Fruit fly (Drosophila melanogaster) whole organism, embryonic: Measurements from ENCODE around the gene CG7943.
A peak's percentile ranks its signal among the peaks of the same experiment; 100 is the strongest.

Experiments used
- C15 ChIP-seq: fragments of 200-800 bp; sonication (Bioruptor generic); IDR thresholded peaks from 3 replicates; pipeline ENCODE4 v1.3.6; 2022; ENCODE audit warnings: missing biosample characterization, missing genetic modification characterization
- CG10959 ChIP-seq: fragments of 200-800 bp; sonication (Bioruptor generic); IDR thresholded peaks from 2 replicates; pipeline ENCODE4 v1.3.6; 2022; ENCODE audit warnings: missing biosample characterization, missing genetic modification characterization
- CG11695 ChIP-seq: fragments of 200-800 bp; sonication (Bioruptor generic); IDR thresholded peaks from 3 replicates; pipeline ENCODE4 v1.3.6; 2022; ENCODE audit warnings: missing biosample characterization, missing genetic modification characterization
- CG12071 ChIP-seq: fragments of 200-800 bp; sonication (Bioruptor generic); optimal IDR thresholded peaks from 3 replicates; lab custom pipeline; 2018; ENCODE audit warnings: missing biosample characterization, mild to moderate bottlenecking, missing genetic modification characterization
- CG13894 ChIP-seq: fragments of 200-800 bp; sonication (Bioruptor generic); optimal IDR thresholded peaks from 3 replicates; lab custom pipeline; 2018; ENCODE audit warnings: missing biosample characterization, mild to moderate bottlenecking, missing genetic modification characterization, moderate library complexity
- CG1603 ChIP-seq: fragments of 200-800 bp; sonication (Bioruptor generic); optimal IDR thresholded peaks from 2 replicates; lab custom pipeline; 2019; ENCODE audit warnings: missing biosample characterization, mild to moderate bottlenecking, missing genetic modification characterization, moderate library complexity
- CG2199 ChIP-seq: fragments of 200-800 bp; sonication (Bioruptor generic); IDR thresholded peaks from 3 replicates; pipeline ENCODE4 v1.3.6; 2022; ENCODE audit warnings: missing biosample characterization, missing genetic modification characterization
- CG32532 ChIP-seq: fragments of 200-800 bp; sonication (Bioruptor generic); IDR thresholded peaks from 2 replicates; pipeline ENCODE4 v1.3.6; 2022; ENCODE audit warnings: missing biosample characterization, missing genetic modification characterization
- CG34224 ChIP-seq: fragments of 200-800 bp; sonication (Bioruptor generic); IDR thresholded peaks from 3 replicates; pipeline ENCODE4 v1.3.6; 2022; ENCODE audit warnings: missing biosample characterization, missing genetic modification characterization; ENCODE audit not compliant: partially characterized antibody
- CG34376 ChIP-seq: fragments of 200-800 bp; sonication (Bioruptor generic); optimal IDR thresholded peaks from 2 replicates; lab custom pipeline; 2018; ENCODE audit warnings: missing biosample characterization, mild to moderate bottlenecking, missing genetic modification characterization
- CG3995 ChIP-seq: fragments of 200-800 bp; sonication (Bioruptor generic); optimal IDR thresholded peaks from 3 replicates; lab custom pipeline; 2016; ENCODE audit warnings: missing biosample characterization, missing genetic modification characterization
- CG5953 ChIP-seq: fragments of 200-800 bp; sonication (Bioruptor generic); IDR thresholded peaks from 2 replicates; pipeline ENCODE4 v1.3.6; 2022; ENCODE audit warnings: missing biosample characterization, missing genetic modification characterization
- CG6689 ChIP-seq: fragments of 200-800 bp; sonication (Bioruptor generic); IDR thresholded peaks from 2 replicates; pipeline ENCODE4 v1.3.6; 2022; ENCODE audit warnings: missing biosample characterization, missing genetic modification characterization
- CoRest ChIP-seq: fragments of 200-800 bp; sonication (Bioruptor generic); optimal IDR thresholded peaks from 3 replicates; lab custom pipeline; 2018; ENCODE audit warnings: missing biosample characterization, mild to moderate bottlenecking, missing genetic modification characterization, moderate library complexity
- D19A ChIP-seq: fragments of 200-800 bp; optimal IDR thresholded peaks from 3 replicates; lab custom pipeline; 2019; ENCODE audit warnings: missing biosample characterization, mild to moderate bottlenecking, missing genetic modification characterization, moderate library complexity
- Deaf1 ChIP-seq: fragments of 200-800 bp; optimal IDR thresholded peaks from 3 replicates; lab custom pipeline; 2019; ENCODE audit warnings: missing biosample characterization, mild to moderate bottlenecking, missing genetic modification characterization, moderate library complexity
- Dip2 ChIP-seq: fragments of 200-800 bp; sonication (Bioruptor generic); IDR thresholded peaks from 2 replicates; pipeline ENCODE4 v1.3.6; 2022; ENCODE audit warnings: missing biosample characterization, missing genetic modification characterization
- Dll ChIP-seq: fragments of 200-800 bp; sonication (Bioruptor generic); IDR thresholded peaks from 4 replicates; pipeline ENCODE4 v1.3.6; 2022; ENCODE audit warnings: missing biosample characterization, missing genetic modification characterization; ENCODE audit not compliant: partially characterized antibody
- E2f2 ChIP-seq: fragments of 200-800 bp; sonication (Bioruptor generic); IDR thresholded peaks from 2 replicates; pipeline ENCODE4 v1.3.6; 2022; ENCODE audit warnings: missing biosample characterization, missing genetic modification characterization
- Gsc ChIP-seq: fragments of 200-800 bp; sonication (Bioruptor generic); IDR thresholded peaks from 2 replicates; pipeline ENCODE4 v1.3.6; 2022; ENCODE audit warnings: missing biosample characterization, missing genetic modification characterization
- Lpt ChIP-seq: fragments of >200 bp; optimal IDR thresholded peaks from 2 replicates; lab custom pipeline; 2018; ENCODE audit warnings: missing biosample characterization, missing genetic modification characterization
- MTF-1 ChIP-seq: fragments of 200-800 bp; sonication (Bioruptor generic); optimal IDR thresholded peaks from 2 replicates; lab custom pipeline; 2018; ENCODE audit warnings: missing biosample characterization, mild to moderate bottlenecking, missing genetic modification characterization, borderline replicate concordance
- NFAT ChIP-seq: fragments of 200-800 bp; sonication (Bioruptor generic); IDR thresholded peaks from 2 replicates; pipeline ENCODE4 v1.3.6; 2022; ENCODE audit warnings: missing biosample characterization, missing genetic modification characterization
- Nf-YA ChIP-seq: fragments of 200-800 bp; sonication (Bioruptor generic); IDR thresholded peaks from 2 replicates; pipeline ENCODE4 v1.3.6; 2022; ENCODE audit warnings: missing biosample characterization, missing genetic modification characterization
- Poxn ChIP-seq: fragments of 200-800 bp; sonication (Bioruptor generic); IDR thresholded peaks from 2 replicates; pipeline ENCODE4 v1.3.6; 2022; ENCODE audit warnings: missing biosample characterization, missing genetic modification characterization
- Sry-δ ChIP-seq: fragments of 200-800 bp; sonication (Bioruptor generic); optimal IDR thresholded peaks from 2 replicates; lab custom pipeline; 2016; ENCODE audit warnings: missing biosample characterization, missing genetic modification characterization
- Trl ChIP-seq, 3 experiments: fragments of >200 bp in 2 of 3; fragments of 200-800 bp in 1 of 3; sonication (Bioruptor generic) in 1 of 3; optimal IDR thresholded peaks; 2 replicates in 1 of 3; 3 replicates in 2 of 3; lab custom pipeline; 2016 to 2017; ENCODE audit warnings: missing biosample characterization in 1 of 3, missing genetic modification characterization in 1 of 3
- Xrp1 ChIP-seq: fragments of 200-800 bp; sonication (Bioruptor generic); IDR thresholded peaks from 2 replicates; pipeline ENCODE4 v1.3.6; 2022; ENCODE audit warnings: missing biosample characterization, missing genetic modification characterization
- abd-A ChIP-seq: fragments of 200-800 bp; sonication (Bioruptor generic); optimal IDR thresholded peaks from 3 replicates; lab custom pipeline; 2019; ENCODE audit warnings: missing biosample characterization, mild to moderate bottlenecking, missing genetic modification characterization, moderate library complexity
- cg ChIP-seq: fragments of 200-800 bp; sonication (Bioruptor generic); optimal IDR thresholded peaks from 3 replicates; lab custom pipeline; 2019; ENCODE audit warnings: missing biosample characterization, mild to moderate bottlenecking, missing genetic modification characterization, moderate library complexity
- chinmo ChIP-seq: fragments of 200-800 bp; sonication (Bioruptor generic); IDR thresholded peaks from 4 replicates; pipeline ENCODE4 v1.3.6; 2022; ENCODE audit warnings: missing biosample characterization, missing genetic modification characterization; ENCODE audit not compliant: partially characterized antibody
- dpn ChIP-seq, 2 experiments: fragments of 200-800 bp; sonication (Bioruptor generic); optimal IDR thresholded peaks; 3 replicates each; lab custom pipeline; 2016; ENCODE audit warnings: missing biosample characterization in 2 of 2, missing genetic modification characterization in 2 of 2
- eve ChIP-seq, 2 experiments: fragments of >200 bp; optimal IDR thresholded peaks; 2 replicates each; lab custom pipeline; 2017; ENCODE audit warnings: missing biosample characterization in 2 of 2, missing genetic modification characterization in 2 of 2
- eyg ChIP-seq: fragments of 200-800 bp; sonication (Bioruptor generic); optimal IDR thresholded peaks from 3 replicates; lab custom pipeline; 2016; ENCODE audit warnings: missing biosample characterization, missing genetic modification characterization
- gsb ChIP-seq: fragments of 200-800 bp; sonication (Bioruptor generic); IDR thresholded peaks from 2 replicates; pipeline ENCODE4 v1.3.6; 2022; ENCODE audit warnings: missing biosample characterization, missing genetic modification characterization
- nmo ChIP-seq: fragments of 200-800 bp; sonication (Bioruptor generic); optimal IDR thresholded peaks from 2 replicates; lab custom pipeline; 2018; ENCODE audit warnings: missing biosample characterization, mild to moderate bottlenecking, missing genetic modification characterization, moderate library complexity
- phol ChIP-seq: fragments of 200-800 bp; sonication (Bioruptor generic); optimal IDR thresholded peaks from 3 replicates; lab custom pipeline; 2018; ENCODE audit warnings: missing biosample characterization, mild to moderate bottlenecking, missing genetic modification characterization, moderate library complexity
- ranshi ChIP-seq: fragments of 200-800 bp; sonication (Bioruptor generic); IDR thresholded peaks from 2 replicates; pipeline ENCODE4 v1.3.6; 2022; ENCODE audit warnings: missing biosample characterization, missing genetic modification characterization
- sens ChIP-seq: fragments of 200-800 bp; sonication (Bioruptor generic); peaks from one replicate; lab custom pipeline; 2016; ENCODE audit warnings: missing biosample characterization, missing genetic modification characterization
- slbo ChIP-seq: fragments of 200-800 bp; sonication (Bioruptor generic); IDR thresholded peaks from 2 replicates; pipeline ENCODE4 v1.3.6; 2022; ENCODE audit warnings: missing biosample characterization, missing genetic modification characterization
- sob ChIP-seq: fragments of 200-800 bp; sonication (Bioruptor generic); IDR thresholded peaks from 2 replicates; pipeline ENCODE4 v1.3.6; 2022; ENCODE audit warnings: missing biosample characterization, missing genetic modification characterization
- stwl ChIP-seq: fragments of 200-800 bp; sonication (Bioruptor generic); optimal IDR thresholded peaks from 3 replicates; lab custom pipeline; 2018; ENCODE audit warnings: missing biosample characterization, mild to moderate bottlenecking, missing genetic modification characterization, moderate library complexity
- toy ChIP-seq: fragments of 200-800 bp; sonication (Bioruptor generic); IDR thresholded peaks from 2 replicates; pipeline ENCODE4 v1.3.6; 2022; ENCODE audit warnings: missing biosample characterization, missing genetic modification characterization
- ttk ChIP-seq: fragments of 200-800 bp; sonication (Bioruptor generic); IDR thresholded peaks from 2 replicates; pipeline ENCODE4 v2.1.2; 2022; ENCODE audit warnings: missing biosample characterization, missing genetic modification characterization
- z ChIP-seq: fragments of 200-800 bp; sonication (Bioruptor generic); IDR thresholded peaks from 3 replicates; pipeline ENCODE4 v1.3.6; 2022; ENCODE audit warnings: missing biosample characterization, missing genetic modification characterization

CG7943 gene

dm6 chr3R:30095855-30096254 lies 49.6 kb downstream of the CG7943 start (continued):
- TF ChIP-seq CoRest (no peak), CG6689 (GFP tag; lab: Robert Waterston, UW) (peak; percentile 38), D19A (tag; lab: Kevin White, UChicago) (no peak), CG32532 (GFP tag; lab: Robert Waterston, UW) (peak; percentile 39; the same call in 1 of the 2 replicates), dpn (GFP tag; optimal IDR thresholded peaks at IDR 0.05; lab: Kevin White, UChicago) (peak; percentile 16 to 24), CG34224 (GFP tag; lab: Robert Waterston, UW) (no peak), ttk (GFP tag; lab: Robert Waterston, UW) (peak; percentile 25; the same call in 1 of the 2 replicates), ranshi (GFP tag; lab: Robert Waterston, UW) (peak; percentile 46; the same call in 1 of the 2 replicates), sob (no peak), C15 (GFP tag; lab: Robert Waterston, UW) (no peak), CG11695 (GFP tag; lab: Robert Waterston, UW) (peak; percentile 36; the same call in 1 of the 3 replicates), Xrp1 (GFP tag; lab: Robert Waterston, UW) (peak; percentile 43), CG1603 (tag; lab: Kevin White, UChicago) (peak; percentile 33)

dm6 chr3R:30098229-30098628 lies 52.0 kb downstream of the CG7943 start:
- TF ChIP-seq slbo (no peak), CG10959 (GFP tag; lab: Robert Waterston, UW) (no peak), nmo (GFP tag; lab: Kevin White, UChicago) (no peak), Sry-δ (GFP tag; lab: Kevin White, UChicago) (no peak), NFAT (no peak), eyg (GFP tag; lab: Kevin White, UChicago) (no peak), E2f2 (GFP tag; lab: Robert Waterston, UW) (no peak), CG34376 (GFP tag; lab: Kevin White, UChicago) (no peak), CG12071 (GFP tag; lab: Kevin White, UChicago) (no peak), abd-A (tag; lab: Kevin White, UChicago) (peak; percentile 79), Dip2 (GFP tag; lab: Robert Waterston, UW) (no peak), CG2199 (GFP tag; lab: Robert Waterston, UW) (no peak), z (GFP tag; lab: Robert Waterston, UW) (peak; percentile 59; the same call in 1 of the 3 replicates), stwl (tag; lab: Kevin White, UChicago) (no peak), CG5953 (GFP tag; lab: Robert Waterston, UW) (no peak), Deaf1 (peak; percentile 76), cg (GFP tag; lab: Kevin White, UChicago) (peak; percentile 46), CG3995 (GFP tag; lab: Kevin White, UChicago) (no peak), phol (tag; lab: Kevin White, UChicago) (no peak), Gsc (no peak), sens (GFP tag; lab: Kevin White, UChicago) (no peak), MTF-1 (GFP tag; lab: Kevin White, UChicago) (no peak), Dll (GFP tag; lab: Robert Waterston, UW) (no peak), CG13894 (tag; lab: Kevin White, UChicago) (peak; percentile 42), gsb (GFP tag; lab: Robert Waterston, UW) (no peak), eve (GFP tag; optimal IDR thresholded peaks at IDR 0.05; lab: Kevin White, UChicago) (no peak), toy (GFP tag; lab: Robert Waterston, UW) (no peak), Nf-YA (GFP tag; lab: Robert Waterston, UW) (no peak), Trl (optimal IDR thresholded peaks at IDR 0.05; lab: Kevin White, UChicago) (peak; percentile 8 to 44), Trl (GFP tag; optimal IDR thresholded peaks at IDR 0.05; lab: Kevin White, UChicago) (no peak), chinmo (GFP tag; lab: Robert Waterston, UW) (0 out of 4 replicates have a peak, but pooled peaks have one; percentile 11), Poxn (GFP tag; lab: Robert Waterston, UW) (no peak), Lpt (GFP tag; lab: Kevin White, UChicago) (no peak)
